Worm (Caenorhabditis elegans) whole organism, mixed stage, embryonic: ENCODE measurements around the gene srw-11.
"Not testable (repeated sequence)": the region's sequence is repeated elsewhere in the genome, so short reads cannot be mapped to it uniquely, and the experiment has no call there.

Experiments
- bed-3 ChIP-seq: fragments of 200-800 bp; sonication (Bioruptor generic); optimal IDR thresholded peaks from 3 replicates; lab custom pipeline; 2018; ENCODE audit warnings: mild to moderate bottlenecking, missing genetic modification characterization, moderate library complexity, missing compliant biosample characterization
- blmp-1 ChIP-seq: fragments of 150-350 bp; optimal IDR thresholded peaks from 2 replicates; lab custom pipeline; 2014; ENCODE audit warnings: missing biosample characterization, missing genetic modification characterization
- ceh-39 ChIP-seq: fragments of 150-350 bp; optimal IDR thresholded peaks from 2 replicates; lab custom pipeline; 2014; ENCODE audit warnings: missing biosample characterization, missing genetic modification characterization
- ceh-83 ChIP-seq: fragments of 200-800 bp; sonication (Bioruptor generic); optimal IDR thresholded peaks from 2 replicates; lab custom pipeline; 2018; ENCODE audit warnings: mild to moderate bottlenecking, missing genetic modification characterization, missing compliant biosample characterization
- ces-1 ChIP-seq: fragments of 150-350 bp; optimal IDR thresholded peaks from 2 replicates; lab custom pipeline; 2014; ENCODE audit warnings: missing biosample characterization, missing genetic modification reagents, missing genetic modification characterization
- cnd-1 ChIP-seq: fragments of 200-800 bp; sonication (Bioruptor generic); optimal IDR thresholded peaks from 2 replicates; lab custom pipeline; 2018; ENCODE audit warnings: mild to moderate bottlenecking, missing genetic modification characterization, missing compliant biosample characterization
- drap-1 ChIP-seq: fragments of 200-800 bp; sonication (Bioruptor generic); optimal IDR thresholded peaks from 3 replicates; lab custom pipeline; 2018; ENCODE audit warnings: mild to moderate bottlenecking, missing genetic modification characterization, missing compliant biosample characterization
- elt-1 ChIP-seq: sonication (generic microtip); optimal IDR thresholded peaks from 2 replicates; lab custom pipeline; 2017; ENCODE audit warnings: missing genetic modification characterization, mild to moderate bottlenecking, missing compliant biosample characterization, antibody characterized with exemption, moderate library complexity, borderline replicate concordance; ENCODE audit not compliant: insufficient read depth
- elt-3 ChIP-seq: fragments of 150-350 bp; optimal IDR thresholded peaks from 2 replicates; lab custom pipeline; 2014; ENCODE audit warnings: missing biosample characterization, missing genetic modification characterization
- flh-1 ChIP-seq: fragments of 200-800 bp; sonication (Bioruptor generic); optimal IDR thresholded peaks from 2 replicates; lab custom pipeline; 2018; ENCODE audit warnings: mild to moderate bottlenecking, missing genetic modification characterization, moderate library complexity, missing compliant biosample characterization
- ham-2 ChIP-seq: fragments of 200-800 bp; sonication (Bioruptor generic); optimal IDR thresholded peaks from 2 replicates; lab custom pipeline; 2018; ENCODE audit warnings: mild to moderate bottlenecking, missing genetic modification characterization, missing compliant biosample characterization
- hlh-1 ChIP-seq: fragments of 150-350 bp; optimal IDR thresholded peaks from 2 replicates; lab custom pipeline; 2014; ENCODE audit warnings: missing biosample characterization, missing genetic modification reagents, missing genetic modification characterization
- lin-13 ChIP-seq: fragments of 150-350 bp; optimal IDR thresholded peaks from 2 replicates; lab custom pipeline; 2014; ENCODE audit warnings: missing biosample characterization, missing genetic modification characterization
- lin-32 ChIP-seq: fragments of 200-800 bp; sonication (Bioruptor generic); optimal IDR thresholded peaks from 2 replicates; lab custom pipeline; 2018; ENCODE audit warnings: mild to moderate bottlenecking, missing genetic modification characterization, missing compliant biosample characterization
- lsy-2 ChIP-seq: fragments of 150-350 bp; optimal IDR thresholded peaks from 2 replicates; lab custom pipeline; 2014; ENCODE audit warnings: missing biosample characterization, missing genetic modification characterization
- mab-5 ChIP-seq: fragments of 150-350 bp; optimal IDR thresholded peaks from 2 replicates; lab custom pipeline; 2014; ENCODE audit warnings: missing biosample characterization, missing genetic modification characterization
- mep-1 ChIP-seq: fragments of 150-350 bp; optimal IDR thresholded peaks from 2 replicates; lab custom pipeline; 2017; ENCODE audit warnings: missing biosample characterization, missing genetic modification reagents, missing genetic modification characterization, inconsistent platforms
- mls-2 ChIP-seq: sonication (generic microtip); optimal IDR thresholded peaks from 2 replicates; lab custom pipeline; 2016; ENCODE audit warnings: mild to moderate bottlenecking, missing genetic modification characterization, moderate library complexity, missing compliant biosample characterization
- nhr-12 ChIP-seq: fragments of 150-350 bp; optimal IDR thresholded peaks from 2 replicates; lab custom pipeline; 2014; ENCODE audit warnings: missing biosample characterization, missing genetic modification characterization
- nhr-2 ChIP-seq: fragments of 150-350 bp; optimal IDR thresholded peaks from 2 replicates; lab custom pipeline; 2014; ENCODE audit warnings: missing biosample characterization, missing genetic modification characterization
- nhr-237 ChIP-seq: fragments of 150-350 bp; optimal IDR thresholded peaks from 2 replicates; lab custom pipeline; 2014; ENCODE audit warnings: missing biosample characterization, missing genetic modification characterization
- nhr-28 ChIP-seq: fragments of 150-350 bp; optimal IDR thresholded peaks from 2 replicates; lab custom pipeline; 2014; ENCODE audit warnings: missing biosample characterization, missing genetic modification characterization
- nhr-76 ChIP-seq: sonication (generic microtip); optimal IDR thresholded peaks from 2 replicates; lab custom pipeline; 2017; ENCODE audit warnings: missing biosample characterization, missing genetic modification characterization
- pha-4 ChIP-seq: fragments of 150-350 bp; optimal IDR thresholded peaks from 2 replicates; lab custom pipeline; 2018; ENCODE audit warnings: missing biosample characterization, missing genetic modification reagents, missing genetic modification characterization
- sem-2 ChIP-seq: fragments of 200-800 bp; sonication (Bioruptor generic); optimal IDR thresholded peaks from 2 replicates; lab custom pipeline; 2018; ENCODE audit warnings: mild to moderate bottlenecking, missing genetic modification characterization, missing compliant biosample characterization
- snpc-4 ChIP-seq: fragments of 150-350 bp; optimal IDR thresholded peaks from 2 replicates; lab custom pipeline; 2014; ENCODE audit warnings: missing biosample characterization, missing genetic modification characterization
- sptf-1 ChIP-seq: sonication (generic microtip); optimal IDR thresholded peaks from 2 replicates; lab custom pipeline; 2017; ENCODE audit warnings: mild to moderate bottlenecking, missing genetic modification characterization, moderate library complexity, missing compliant biosample characterization
- tbx-8 ChIP-seq: fragments of 200-800 bp; sonication (Bioruptor generic); optimal IDR thresholded peaks from 2 replicates; lab custom pipeline; 2018; ENCODE audit warnings: mild to moderate bottlenecking, missing genetic modification characterization, moderate library complexity, missing compliant biosample characterization
- unc-39 ChIP-seq: fragments of 150-350 bp; optimal IDR thresholded peaks from 2 replicates; lab custom pipeline; 2014; ENCODE audit warnings: missing biosample characterization, missing genetic modification characterization
- unc-62 ChIP-seq: fragments of 150-350 bp; optimal IDR thresholded peaks from 2 replicates; lab custom pipeline; 2014; ENCODE audit warnings: missing biosample characterization, missing genetic modification reagents, missing genetic modification characterization
- zip-8 ChIP-seq: fragments of 150-350 bp; optimal IDR thresholded peaks from 2 replicates; lab custom pipeline; 2014; ENCODE audit warnings: missing biosample characterization, missing genetic modification characterization
- ztf-11 ChIP-seq: fragments of 150-350 bp; optimal IDR thresholded peaks from 2 replicates; lab custom pipeline; 2014; ENCODE audit warnings: missing biosample characterization, missing genetic modification characterization

srw-11 gene

DNA sequence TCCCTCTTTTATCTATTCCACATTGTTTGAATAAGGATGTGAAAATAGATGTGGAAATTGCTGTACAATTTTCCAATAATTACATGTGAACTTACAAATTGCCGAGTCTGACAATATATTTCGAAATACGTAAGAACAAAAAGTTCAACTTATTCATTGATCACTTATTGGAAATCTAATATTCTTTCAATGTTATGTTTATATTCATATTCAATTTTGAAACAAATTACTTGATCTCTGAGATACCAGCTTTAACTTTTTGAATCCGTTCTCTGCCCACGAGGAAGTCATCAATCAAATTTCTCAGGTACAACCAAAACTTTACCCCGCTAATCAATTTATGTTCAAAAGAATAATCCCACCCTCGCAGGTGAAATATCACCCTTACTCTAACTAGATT lies 24.9 kb downstream of the srw-11 start, which contains the start of gene sri-26:
Gene sri-26, plus strand, starts transcription at position 301 of the 400 bp plus-strand sequence.
- TF ChIP-seq sptf-1 (tag; lab: Kevin White, UChicago); snpc-4 (tag; lab: Kevin White, UChicago); lin-32: not testable (repeated sequence)
- TF ChIP-seq, all 35 proteins: peak for 0; not testable (repeated sequence) for 35

DNA sequence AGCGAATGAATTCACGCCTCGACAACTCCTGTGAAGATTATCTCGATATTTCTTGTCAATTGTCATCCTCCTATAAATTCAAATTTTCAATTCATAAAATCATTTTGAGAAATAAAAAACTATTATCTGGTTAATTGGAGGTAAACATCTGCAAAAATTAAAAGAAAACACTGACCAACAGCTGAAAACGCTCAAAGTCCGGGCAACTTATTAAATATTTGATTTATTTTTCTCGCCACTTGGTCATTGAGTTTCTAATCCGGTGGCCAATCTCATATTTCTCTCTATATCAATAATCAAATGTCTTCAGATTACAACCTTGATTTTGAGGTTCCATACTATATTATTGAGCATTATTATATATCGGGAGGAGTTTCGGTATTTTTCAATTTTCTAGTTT lies 28.2 kb downstream of the srw-11 start, which contains the start of gene sri-24:
Gene sri-24, plus strand, starts transcription at position 301 of the 400 bp plus-strand sequence.
- TF ChIP-seq zip-8 (tag; lab: Kevin White, UChicago); tbx-8; mls-2: not testable (repeated sequence)

DNA sequence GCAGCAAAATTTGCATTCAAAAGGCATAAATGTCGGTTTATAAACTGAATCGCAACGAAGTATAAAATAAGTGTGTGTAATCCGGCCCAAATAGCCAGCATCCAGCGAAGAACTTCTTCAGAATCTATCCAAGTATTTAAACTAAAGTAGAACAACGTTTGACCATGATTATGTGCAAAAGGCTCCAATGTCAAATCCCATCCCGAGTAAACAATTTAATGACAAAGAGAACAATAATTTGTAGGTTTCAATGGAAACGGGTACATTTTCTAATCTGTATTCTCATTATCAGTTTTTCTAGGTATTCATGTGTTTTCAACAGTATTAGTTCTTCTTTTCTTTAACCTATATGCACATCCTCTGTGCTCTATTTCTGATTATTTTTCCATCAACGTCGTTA lies 32.4 kb downstream of the srw-11 start, which contains the start of gene C41G6.12:
Gene C41G6.12, minus strand, starts transcription at position 101 of the 400 bp plus-strand sequence.
- not testable (repeated sequence) for TF ChIP-seq flh-1 (GFP tag; lab: Kevin White, UChicago); nhr-28 (tag; lab: Kevin White, UChicago); cnd-1 (tag; lab: Kevin White, UChicago)

DNA sequence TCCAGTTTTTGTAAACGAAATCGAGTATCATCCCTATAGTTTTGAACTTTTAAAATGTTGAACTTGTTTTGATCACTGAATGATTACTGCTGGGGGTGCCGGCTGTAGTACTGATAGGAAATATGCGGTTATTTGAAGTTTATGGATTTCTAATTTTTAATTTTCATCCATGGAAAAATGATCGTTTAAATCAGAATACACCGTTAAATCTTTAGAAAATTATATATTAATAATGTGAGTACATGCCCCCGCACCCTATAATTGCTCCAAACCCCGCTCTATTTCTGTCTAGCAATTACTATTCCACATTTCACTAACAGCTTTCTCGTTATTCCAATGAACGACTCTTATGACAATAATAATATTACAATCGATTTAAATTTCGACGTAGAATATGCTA lies 40.3 kb downstream of the srw-11 start, which contains the start of gene Y75B12B.10:
Gene Y75B12B.10, plus strand, starts transcription at position 301 of the 400 bp plus-strand sequence.
- no peak for TF ChIP-seq nhr-237 (tag; lab: Kevin White, UChicago)
- no peak for TF ChIP-seq nhr-28 (tag; lab: Kevin White, UChicago)
- no peak for TF ChIP-seq sptf-1 (tag; lab: Kevin White, UChicago)
- no peak for TF ChIP-seq cnd-1 (tag; lab: Kevin White, UChicago)
- TF ChIP-seq mep-1 (tag; lab: Kevin White, UChicago), result no peak
- no peak for TF ChIP-seq ceh-83 (GFP tag; lab: Kevin White, UChicago)
- no peak for TF ChIP-seq mab-5 (tag; lab: Kevin White, UChicago)
- TF ChIP-seq lsy-2, result no peak
- no peak for TF ChIP-seq flh-1 (GFP tag; lab: Kevin White, UChicago)
- TF ChIP-seq nhr-76 (tag; lab: Kevin White, UChicago), result no peak
- TF ChIP-seq nhr-2 (tag; lab: Kevin White, UChicago), result no peak
- no peak for TF ChIP-seq unc-39 (tag; lab: Kevin White, UChicago)
- no peak for TF ChIP-seq elt-1 (tag; lab: Kevin White, UChicago)
- no peak for TF ChIP-seq unc-62 (GFP tag; lab: Kevin White, UChicago)
- no peak for TF ChIP-seq drap-1 (GFP tag; lab: Kevin White, UChicago)
- TF ChIP-seq hlh-1 (tag; lab: Kevin White, UChicago), result no peak
- no peak for TF ChIP-seq blmp-1 (tag; lab: Kevin White, UChicago)
- TF ChIP-seq nhr-12 (tag; lab: Kevin White, UChicago), result no peak
- no peak for TF ChIP-seq lin-13

DNA sequence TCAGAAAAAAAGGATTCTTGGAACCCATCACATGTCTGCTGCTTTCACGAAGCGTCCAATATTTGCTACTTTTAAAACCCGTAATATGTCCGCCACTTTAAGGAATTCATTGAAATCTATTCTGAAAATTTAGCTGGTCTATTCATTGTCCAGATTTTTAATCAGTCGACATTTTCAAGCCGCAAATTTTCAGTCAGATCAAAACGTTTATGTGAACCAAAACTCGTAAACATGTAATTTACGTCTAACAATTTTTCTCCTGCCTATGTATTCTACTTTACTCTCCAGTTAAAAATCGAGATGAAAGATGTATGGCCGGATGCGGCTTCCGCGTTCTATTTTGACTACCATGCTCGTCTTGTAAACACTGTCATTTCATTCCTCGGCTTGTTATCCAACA lies 42.2 kb downstream of the srw-11 start, which contains the start of gene srw-1:
Gene srw-1, plus strand, starts transcription at position 301 of the 400 bp plus-strand sequence.
- TF ChIP-seq ces-1 (GFP tag; lab: Kevin White, UChicago), result no peak
- no peak for TF ChIP-seq sptf-1 (tag; lab: Kevin White, UChicago)
- no peak for TF ChIP-seq lin-32
- no peak for TF ChIP-seq bed-3 (GFP tag; lab: Kevin White, UChicago)
- TF ChIP-seq nhr-2 (tag; lab: Kevin White, UChicago), result no peak
- TF ChIP-seq drap-1 (GFP tag; lab: Kevin White, UChicago), result no peak
- no peak for TF ChIP-seq flh-1 (GFP tag; lab: Kevin White, UChicago)
- TF ChIP-seq hlh-1 (tag; lab: Kevin White, UChicago), result no peak
- no peak for TF ChIP-seq ceh-39 (tag; lab: Kevin White, UChicago)
- TF ChIP-seq nhr-28 (tag; lab: Kevin White, UChicago), result no peak
- no peak for TF ChIP-seq elt-3 (tag; lab: Kevin White, UChicago)

DNA sequence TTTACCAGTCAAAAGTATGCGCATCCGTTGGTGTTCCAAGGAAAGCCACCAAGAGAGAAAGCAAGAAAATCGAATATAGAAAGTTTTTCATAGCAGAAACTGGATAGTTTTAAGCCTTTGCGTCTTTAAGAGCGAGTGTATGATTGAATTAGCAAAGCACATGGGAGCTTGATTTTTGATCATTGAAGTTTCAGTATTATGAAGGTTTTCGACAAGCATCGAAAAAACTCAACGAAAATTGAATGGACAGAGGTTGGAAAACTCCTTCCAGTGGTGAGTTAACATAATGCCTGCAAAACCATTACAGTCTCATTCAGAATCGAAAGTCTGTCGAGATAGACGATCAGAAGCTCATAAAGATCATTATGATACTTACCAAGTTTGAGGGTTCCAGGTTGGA lies 46.2 kb downstream of the srw-11 start, which contains the start of gene Y75B12B.13:
Gene Y75B12B.13, minus strand, starts transcription at position 101 of the 400 bp plus-strand sequence.
- no peak for TF ChIP-seq bed-3 (GFP tag; lab: Kevin White, UChicago)
- no peak for TF ChIP-seq nhr-28 (tag; lab: Kevin White, UChicago)
- no peak for TF ChIP-seq mls-2
- TF ChIP-seq nhr-237 (tag; lab: Kevin White, UChicago), result no peak
- TF ChIP-seq lin-32, result no peak
- TF ChIP-seq flh-1 (GFP tag; lab: Kevin White, UChicago), result no peak
- TF ChIP-seq ztf-11 (tag; lab: Kevin White, UChicago), result no peak
- no peak for TF ChIP-seq elt-1 (tag; lab: Kevin White, UChicago)
- no peak for TF ChIP-seq nhr-12 (tag; lab: Kevin White, UChicago)
- TF ChIP-seq zip-8 (tag; lab: Kevin White, UChicago), result no peak
- TF ChIP-seq ham-2, result no peak
- TF ChIP-seq blmp-1 (tag; lab: Kevin White, UChicago), result no peak
- no peak for TF ChIP-seq ceh-83 (GFP tag; lab: Kevin White, UChicago)
- TF ChIP-seq mab-5 (tag; lab: Kevin White, UChicago), result no peak
- no peak for TF ChIP-seq hlh-1 (tag; lab: Kevin White, UChicago)
- no peak for TF ChIP-seq sem-2 (GFP tag; lab: Kevin White, UChicago)
- no peak for TF ChIP-seq unc-62 (GFP tag; lab: Kevin White, UChicago)
- no peak for TF ChIP-seq ceh-39 (tag; lab: Kevin White, UChicago)
- no peak for TF ChIP-seq pha-4 (tag; lab: Kevin White, UChicago)
